Worm (Caenorhabditis elegans) whole organism, early embryonic: ENCODE data around the gene Y42H9AR.4.

ENCODE experiments used
- B0310.2 ChIP-seq: sonication (generic microtip); optimal IDR thresholded peaks from 2 replicates; lab custom pipeline; 2016; ENCODE audit warnings: mild to moderate bottlenecking, missing genetic modification characterization, missing compliant biosample characterization
- F13C5.2 ChIP-seq: sonication (generic microtip); optimal IDR thresholded peaks from 2 replicates; lab custom pipeline; 2017; ENCODE audit warnings: mild to moderate bottlenecking, missing genetic modification characterization, inconsistent platforms, missing compliant biosample characterization
- aly-1 ChIP-seq: sonication (generic microtip); optimal IDR thresholded peaks from 2 replicates; lab custom pipeline; 2016; ENCODE audit warnings: missing genetic modification characterization, missing compliant biosample characterization
- ama-1 ChIP-seq: fragments of 150-350 bp; optimal IDR thresholded peaks from 2 replicates; lab custom pipeline; 2014
- ceh-13 ChIP-seq: fragments of 200-800 bp; sonication (Bioruptor generic); optimal IDR thresholded peaks from 2 replicates; lab custom pipeline; 2018; ENCODE audit warnings: mild to moderate bottlenecking, missing genetic modification characterization, missing compliant biosample characterization
- ceh-36 ChIP-seq: sonication (generic microtip); optimal IDR thresholded peaks from 2 replicates; lab custom pipeline; 2016; ENCODE audit warnings: missing genetic modification characterization, inconsistent platforms, missing compliant biosample characterization
- ets-7 ChIP-seq: sonication (generic microtip); optimal IDR thresholded peaks from 2 replicates; lab custom pipeline; 2016; ENCODE audit warnings: missing genotype, missing genetic modification characterization, missing compliant biosample characterization
- flt-1 ChIP-seq: fragments of 200-800 bp; sonication (Bioruptor generic); IDR thresholded peaks from 2 replicates; pipeline ENCODE4 v1.3.6; 2022; ENCODE audit warnings: missing genetic modification characterization, missing compliant biosample characterization
- hmbx-1 ChIP-seq: sonication (generic microtip); optimal IDR thresholded peaks from 2 replicates; lab custom pipeline; 2016; ENCODE audit warnings: mild to moderate bottlenecking, missing genetic modification characterization, missing compliant biosample characterization
- hmg-4 ChIP-seq: fragments of 200-800 bp; sonication (Bioruptor generic); optimal IDR thresholded peaks from 2 replicates; lab custom pipeline; 2018; ENCODE audit warnings: mild to moderate bottlenecking, missing genetic modification characterization, missing compliant biosample characterization
- hnd-1 ChIP-seq: sonication (generic microtip); optimal IDR thresholded peaks from 2 replicates; lab custom pipeline; 2016; ENCODE audit warnings: missing genetic modification characterization, missing compliant biosample characterization
- pes-1 ChIP-seq: fragments of 200-800 bp; sonication (Bioruptor generic); IDR thresholded peaks from 2 replicates; pipeline ENCODE4 v1.3.6; 2022; ENCODE audit warnings: missing genetic modification reagents, missing genetic modification characterization, missing compliant biosample characterization
- scrt-1 ChIP-seq: fragments of 200-800 bp; sonication (Bioruptor generic); IDR thresholded peaks from 2 replicates; pipeline ENCODE4 v1.3.6; 2022; ENCODE audit warnings: missing genetic modification characterization, missing compliant biosample characterization
- sea-1 ChIP-seq: fragments of 200-800 bp; sonication (Bioruptor generic); conservative IDR thresholded peaks from 2 replicates; pipeline ENCODE4 v1.3.6; 2022; ENCODE audit warnings: missing genetic modification characterization, missing compliant biosample characterization
- tbx-11 ChIP-seq: fragments of 200-800 bp; sonication (Bioruptor generic); IDR thresholded peaks from 2 replicates; pipeline ENCODE4 v1.3.6; 2022; ENCODE audit warnings: missing genetic modification characterization, missing compliant biosample characterization
- tbx-37 ChIP-seq: fragments of 200-800 bp; sonication (Bioruptor generic); conservative IDR thresholded peaks from 2 replicates; pipeline ENCODE4 v1.3.6; 2022; ENCODE audit warnings: missing genetic modification reagents, missing genetic modification characterization, missing compliant biosample characterization
- tra-4 ChIP-seq: sonication (generic microtip); optimal IDR thresholded peaks from 2 replicates; lab custom pipeline; 2017; ENCODE audit warnings: missing genetic modification characterization, missing compliant biosample characterization

Y42H9AR.4 gene

ce11 chrIV:8151721-8152120 is 39.7 kb upstream of the Y42H9AR.4 start:
- TF ChIP-seq ceh-13 (no peak), scrt-1 (no peak), flt-1 (GFP tag; lab: Robert Waterston, UW) (no peak), ama-1 (lab: Kevin White, UChicago) (no peak), tbx-37 (GFP tag; lab: Robert Waterston, UW) (no peak), tbx-11 (GFP tag; lab: Robert Waterston, UW) (no peak), hmbx-1 (no peak), tra-4 (no peak), ceh-36 (tag; lab: Kevin White, UChicago) (no peak), B0310.2 (tag; lab: Kevin White, UChicago) (no peak), ets-7 (no peak), hmg-4 (no peak), pes-1 (no peak), aly-1 (tag; lab: Kevin White, UChicago) (no peak), sea-1 (no peak), F13C5.2 (tag; lab: Kevin White, UChicago) (no peak), hnd-1 (tag; lab: Kevin White, UChicago) (no peak)

ce11 chrIV:8148494-8148893 is 36.5 kb upstream of the Y42H9AR.4 start, which contains the start of gene pmk-1:
Gene pmk-1, plus strand, starts transcription at chrIV:8148794.
- no peak for TF ChIP-seq hnd-1 (tag; lab: Kevin White, UChicago)
- no peak for TF ChIP-seq hmbx-1
- TF ChIP-seq ceh-13 = no peak
- no peak for TF ChIP-seq scrt-1
- TF ChIP-seq tra-4 = no peak
- TF ChIP-seq B0310.2 (tag; lab: Kevin White, UChicago) = no peak
- TF ChIP-seq tbx-11 (GFP tag; lab: Robert Waterston, UW) = no peak
- no peak for TF ChIP-seq aly-1 (tag; lab: Kevin White, UChicago)
- TF ChIP-seq ama-1 (lab: Kevin White, UChicago) = no peak
- TF ChIP-seq F13C5.2 (tag; lab: Kevin White, UChicago) = no peak
- TF ChIP-seq pes-1 = no peak
- no peak for TF ChIP-seq ceh-36 (tag; lab: Kevin White, UChicago)
- no peak for TF ChIP-seq tbx-37 (GFP tag; lab: Robert Waterston, UW)
- no peak for TF ChIP-seq hmg-4
- TF ChIP-seq flt-1 (GFP tag; lab: Robert Waterston, UW) = no peak
- TF ChIP-seq ets-7 = no peak

ce11 chrIV:8146283-8146682 is 34.3 kb upstream of the Y42H9AR.4 start:
- TF ChIP-seq pes-1 (no peak), ets-7 (no peak), aly-1 (tag; lab: Kevin White, UChicago) (no peak), tra-4 (no peak), scrt-1 (no peak), ama-1 (lab: Kevin White, UChicago) (no peak), hmg-4 (no peak)

- TF ChIP-seq hmbx-1 (no peak), ets-7 (no peak), hnd-1 (tag; lab: Kevin White, UChicago) (no peak)
Measured at ce11 chrIV:8144341-8144740, 32.3 kb upstream of the Y42H9AR.4 start.

- TF ChIP-seq pes-1 (no peak), ama-1 (lab: Kevin White, UChicago) (no peak), sea-1 (no peak), ets-7 (no peak), aly-1 (tag; lab: Kevin White, UChicago) (no peak), F13C5.2 (tag; lab: Kevin White, UChicago) (no peak), flt-1 (GFP tag; lab: Robert Waterston, UW) (no peak), hnd-1 (tag; lab: Kevin White, UChicago) (no peak), ceh-13 (no peak), ceh-36 (tag; lab: Kevin White, UChicago) (no peak), tra-4 (no peak), hmbx-1 (no peak), tbx-37 (GFP tag; lab: Robert Waterston, UW) (no peak), tbx-11 (GFP tag; lab: Robert Waterston, UW) (no peak), B0310.2 (tag; lab: Kevin White, UChicago) (no peak), hmg-4 (no peak), scrt-1 (no peak)
Measured at ce11 chrIV:8142735-8143550, 30.9 kb upstream of the Y42H9AR.4 start, which contains the start of gene pmk-2. Gene pmk-2, plus strand, starts transcription at chrIV:8143500.

- TF ChIP-seq hmbx-1 (no peak), scrt-1 (no peak), B0310.2 (tag; lab: Kevin White, UChicago) (no peak), tbx-37 (GFP tag; lab: Robert Waterston, UW) (no peak), ets-7 (no peak), tbx-11 (GFP tag; lab: Robert Waterston, UW) (no peak), tra-4 (no peak), ama-1 (lab: Kevin White, UChicago) (no peak), ceh-13 (no peak), pes-1 (no peak), flt-1 (GFP tag; lab: Robert Waterston, UW) (no peak), aly-1 (tag; lab: Kevin White, UChicago) (no peak), F13C5.2 (tag; lab: Kevin White, UChicago) (no peak), hnd-1 (tag; lab: Kevin White, UChicago) (no peak), sea-1 (no peak), hmg-4 (no peak), ceh-36 (tag; lab: Kevin White, UChicago) (no peak)
Measured at ce11 chrIV:8138984-8139383, 27.0 kb upstream of the Y42H9AR.4 start, which contains the start of gene pmk-3. Gene pmk-3, plus strand, starts transcription at chrIV:8139219.

ce11 chrIV:8136548-8136947 is 24.5 kb upstream of the Y42H9AR.4 start:
- TF ChIP-seq tbx-37 (GFP tag; lab: Robert Waterston, UW) = no peak
- no peak for TF ChIP-seq aly-1 (tag; lab: Kevin White, UChicago)
- no peak for TF ChIP-seq sea-1
- TF ChIP-seq tbx-11 (GFP tag; lab: Robert Waterston, UW) = no peak
- no peak for TF ChIP-seq scrt-1
- no peak for TF ChIP-seq ets-7
- no peak for TF ChIP-seq hmg-4
- TF ChIP-seq B0310.2 (tag; lab: Kevin White, UChicago) = no peak
- TF ChIP-seq ama-1 (lab: Kevin White, UChicago) = no peak
- no peak for TF ChIP-seq pes-1
- TF ChIP-seq F13C5.2 (tag; lab: Kevin White, UChicago) = no peak
- TF ChIP-seq hmbx-1 = no peak
- TF ChIP-seq hnd-1 (tag; lab: Kevin White, UChicago) = no peak
- TF ChIP-seq flt-1 (GFP tag; lab: Robert Waterston, UW) = no peak
- no peak for TF ChIP-seq ceh-36 (tag; lab: Kevin White, UChicago)
- no peak for TF ChIP-seq tra-4
- no peak for TF ChIP-seq ceh-13
